Fruit fly (Drosophila melanogaster): Measurements from ENCODE around the gene bou.

The bou gene

dm6 chrX:6982054-6982453 lies 4.2 kb upstream of the bou start (continued):
- TF ChIP-seq H2.0 (GFP tag; IDR thresholded peaks at IDR 0.05) (peak; percentile 25; the same call in 1 of the 2 replicates), eve (GFP tag; optimal IDR thresholded peaks at IDR 0.05) (peak in 1 of 2 experiments; percentile 59), CG2678 (tag; optimal IDR thresholded peaks at IDR 0.05) (peak; percentile 58), CG10366 (GFP tag; IDR thresholded peaks at IDR 0.05) (no peak), Hr51 (GFP tag; optimal IDR thresholded peaks at IDR 0.05) (peak in 1 of 2 experiments; percentile 42), CG9817 (tag; optimal IDR thresholded peaks at IDR 0.05) (peak; percentile 2), Rfx (GFP tag; IDR thresholded peaks at IDR 0.05) (0 out of 2 replicates have a peak, but pooled peaks have one; percentile 11), lilli (GFP tag; optimal IDR thresholded peaks at IDR 0.05) (peak; percentile 17)

dm6 chrX:6982705-6983384 lies 3.4 kb upstream of the bou start:
- TF ChIP-seq CG8281 (tag; optimal IDR thresholded peaks at IDR 0.05) (peak; percentile 87), dimm (GFP tag; IDR thresholded peaks at IDR 0.05) (no peak), Scr (GFP tag; IDR thresholded peaks at IDR 0.05; ENCODE audit: partially characterized antibody) (no peak), grn (GFP tag; optimal IDR thresholded peaks at IDR 0.05) (peak; percentile 20), sqz (GFP tag; optimal IDR thresholded peaks at IDR 0.05) (peak; percentile 76), luna (GFP tag; optimal IDR thresholded peaks at IDR 0.05) (no peak), btn (GFP tag; optimal IDR thresholded peaks at IDR 0.05) (no peak), nmo (GFP tag; optimal IDR thresholded peaks at IDR 0.05) (no peak), seq (GFP tag; IDR thresholded peaks at IDR 0.05) (no peak), z (GFP tag; IDR thresholded peaks at IDR 0.05) (no peak), Dip2 (GFP tag; IDR thresholded peaks at IDR 0.05) (no peak), CG17612 (GFP tag; IDR thresholded peaks at IDR 0.05) (no peak), CG7987 (GFP tag; optimal IDR thresholded peaks at IDR 0.05) (peak; percentile 82), CG3407 (GFP tag; optimal IDR thresholded peaks at IDR 0.05) (no peak), Tbp (GFP tag; optimal IDR thresholded peaks at IDR 0.05) (no peak), Drgx (GFP tag; IDR thresholded peaks at IDR 0.05) (no peak)

- TF ChIP-seq Dref (GFP tag; IDR thresholded peaks at IDR 0.05) (peak; percentile 25; the same call in 1 of the 2 replicates), phol (tag; optimal IDR thresholded peaks at IDR 0.05) (peak; percentile 29), fd102C (GFP tag; optimal IDR thresholded peaks at IDR 0.05) (no peak), CG17385 (GFP tag; optimal IDR thresholded peaks at IDR 0.05) (no peak), otp (GFP tag; IDR thresholded peaks at IDR 0.05) (no peak), Neu2 (GFP tag; optimal IDR thresholded peaks at IDR 0.05; ENCODE audit: borderline replicate concordance) (no peak), CTCF (GFP tag; optimal IDR thresholded peaks at IDR 0.05) (no peak), CG14710 (tag; optimal IDR thresholded peaks at IDR 0.05) (peak; percentile 46), CG7745 (tag; optimal IDR thresholded peaks at IDR 0.05) (no peak), vvl (GFP tag; IDR thresholded peaks at IDR 0.05) (0 out of 2 replicates have a peak, but pooled peaks have one; percentile 8), unpg (GFP tag; optimal IDR thresholded peaks at IDR 0.05) (peak; percentile 25), gt (GFP tag; IDR thresholded peaks at IDR 0.05) (no peak), kay (GFP tag; optimal IDR thresholded peaks at IDR 0.05) (no peak), Sin3A (optimal IDR thresholded peaks at IDR 0.05) (no peak), CG9727 (GFP tag; optimal IDR thresholded peaks at IDR 0.05) (peak; percentile 50), nmo (GFP tag; optimal IDR thresholded peaks at IDR 0.05) (peak; percentile 27), Meics (GFP tag; optimal IDR thresholded peaks at IDR 0.05) (no peak), sens (GFP tag) (peak; percentile 13), gem (tag; optimal IDR thresholded peaks at IDR 0.05) (peak; percentile 39), bcd (GFP tag; optimal IDR thresholded peaks at IDR 0.05) (peak; percentile 3), Mad (GFP tag; optimal IDR thresholded peaks at IDR 0.05) (no peak), CG17328 (GFP tag; IDR thresholded peaks at IDR 0.05) (peak; percentile 55; the same call in 1 of the 2 replicates), pfk (GFP tag; optimal IDR thresholded peaks at IDR 0.05) (peak; percentile 48), crol (GFP tag; IDR thresholded peaks at IDR 0.05) (peak; percentile 55; the same call in 1 of the 2 replicates), wor (GFP tag; IDR thresholded peaks at IDR 0.05) (no peak)
These were observed 2.6 kb upstream of the bou start for dm6 chrX:6983500-6984320.
